Fruit fly (Drosophila melanogaster) whole organism, adult: ENCODE data around the gene Kaz.
A peak's percentile ranks its signal among the peaks of the same experiment; 100 is the strongest.

Source experiments
- CG11617 ChIP-seq: fragments of 200-800 bp; sonication (Bioruptor generic); optimal IDR thresholded peaks from 2 replicates; lab custom pipeline; 2017; ENCODE audit warnings: mild to moderate bottlenecking, missing biosample characterization, missing genetic modification reagents, missing genetic modification characterization
- CG12768 ChIP-seq: fragments of 200-800 bp; sonication (Bioruptor generic); optimal IDR thresholded peaks from 2 replicates; lab custom pipeline; 2017; ENCODE audit warnings: missing biosample characterization, missing genetic modification characterization, mild to moderate bottlenecking, moderate library complexity, missing genetic modification reagents
- CG14711 ChIP-seq: fragments of 200-800 bp; sonication (Bioruptor generic); optimal IDR thresholded peaks from 2 replicates; lab custom pipeline; 2018; ENCODE audit warnings: missing biosample characterization, mild to moderate bottlenecking, missing genetic modification characterization, moderate library complexity
- CG1620 ChIP-seq: fragments of 200-800 bp; sonication (Bioruptor generic); optimal IDR thresholded peaks from 2 replicates; lab custom pipeline; 2016; ENCODE audit warnings: missing biosample characterization, missing genetic modification characterization
- CG33017 ChIP-seq: fragments of 200-800 bp; sonication (Bioruptor generic); optimal IDR thresholded peaks from 2 replicates; lab custom pipeline; 2018; ENCODE audit warnings: missing biosample characterization, mild to moderate bottlenecking, missing genetic modification characterization, moderate library complexity
- CG5204 ChIP-seq: fragments of 200-800 bp; sonication (Bioruptor generic); optimal IDR thresholded peaks from 2 replicates; lab custom pipeline; 2016; ENCODE audit warnings: missing biosample characterization, missing genetic modification characterization
- CG7045 ChIP-seq: fragments of 200-800 bp; sonication (Bioruptor generic); optimal IDR thresholded peaks from 2 replicates; lab custom pipeline; 2017; ENCODE audit warnings: missing biosample characterization, mild to moderate bottlenecking, missing genetic modification characterization
- CG7101 ChIP-seq: fragments of 200-800 bp; sonication (Bioruptor generic); optimal IDR thresholded peaks from 2 replicates; lab custom pipeline; 2018; ENCODE audit warnings: missing biosample characterization, mild to moderate bottlenecking, missing genetic modification characterization, moderate library complexity
- Clk ChIP-seq: fragments of 200-800 bp; sonication (Bioruptor generic); optimal IDR thresholded peaks from 2 replicates; lab custom pipeline; 2017; ENCODE audit warnings: missing biosample characterization, missing genetic modification characterization
- Crg-1 ChIP-seq: fragments of 200-800 bp; sonication (Bioruptor generic); optimal IDR thresholded peaks from 2 replicates; lab custom pipeline; 2016; ENCODE audit warnings: missing biosample characterization, missing genetic modification characterization
- Hr96 ChIP-seq: fragments of 200-800 bp; sonication (Bioruptor generic); optimal IDR thresholded peaks from 2 replicates; lab custom pipeline; 2016; ENCODE audit warnings: missing biosample characterization, missing genetic modification characterization
- Mnt ChIP-seq: fragments of 200-800 bp; sonication (Bioruptor generic); optimal IDR thresholded peaks from 2 replicates; lab custom pipeline; 2016; ENCODE audit warnings: missing biosample characterization, mild to moderate bottlenecking, missing genetic modification characterization
- bab1 ChIP-seq: fragments of 200-800 bp; sonication (Bioruptor generic); optimal IDR thresholded peaks from 3 replicates; lab custom pipeline; 2019; ENCODE audit warnings: missing biosample characterization, mild to moderate bottlenecking, missing genetic modification characterization, moderate library complexity
- cic ChIP-seq: fragments of 200-800 bp; sonication (Bioruptor generic); optimal IDR thresholded peaks from 2 replicates; lab custom pipeline; 2017; ENCODE audit warnings: missing biosample characterization, mild to moderate bottlenecking, missing genetic modification characterization, moderate library complexity
- cnc ChIP-seq, 2 experiments: fragments of >200 bp; optimal IDR thresholded peaks; 2 replicates each; lab custom pipeline; 2017
- kay ChIP-seq: fragments of 200-800 bp; sonication (Bioruptor generic); peaks from one replicate; lab custom pipeline; 2016; ENCODE audit warnings: missing biosample characterization, missing genetic modification characterization, borderline replicate concordance
- ovo ChIP-seq: fragments of 200-800 bp; sonication (Bioruptor generic); optimal IDR thresholded peaks from 2 replicates; lab custom pipeline; 2016; ENCODE audit warnings: missing biosample characterization, missing genetic modification characterization
- pad ChIP-seq: fragments of 200-800 bp; sonication (Bioruptor generic); optimal IDR thresholded peaks from 3 replicates; lab custom pipeline; 2017; ENCODE audit warnings: missing biosample characterization, missing genetic modification characterization, mild to moderate bottlenecking, moderate library complexity, missing genetic modification reagents
- tj ChIP-seq: fragments of 200-800 bp; sonication (Bioruptor generic); optimal IDR thresholded peaks from 3 replicates; lab custom pipeline; 2017; ENCODE audit warnings: missing biosample characterization, mild to moderate bottlenecking, missing genetic modification characterization, moderate library complexity
- toe ChIP-seq: fragments of 200-800 bp; sonication (Bioruptor generic); optimal IDR thresholded peaks from 2 replicates; lab custom pipeline; 2016; ENCODE audit warnings: missing biosample characterization, missing genetic modification characterization

Gene Kaz

DNA sequence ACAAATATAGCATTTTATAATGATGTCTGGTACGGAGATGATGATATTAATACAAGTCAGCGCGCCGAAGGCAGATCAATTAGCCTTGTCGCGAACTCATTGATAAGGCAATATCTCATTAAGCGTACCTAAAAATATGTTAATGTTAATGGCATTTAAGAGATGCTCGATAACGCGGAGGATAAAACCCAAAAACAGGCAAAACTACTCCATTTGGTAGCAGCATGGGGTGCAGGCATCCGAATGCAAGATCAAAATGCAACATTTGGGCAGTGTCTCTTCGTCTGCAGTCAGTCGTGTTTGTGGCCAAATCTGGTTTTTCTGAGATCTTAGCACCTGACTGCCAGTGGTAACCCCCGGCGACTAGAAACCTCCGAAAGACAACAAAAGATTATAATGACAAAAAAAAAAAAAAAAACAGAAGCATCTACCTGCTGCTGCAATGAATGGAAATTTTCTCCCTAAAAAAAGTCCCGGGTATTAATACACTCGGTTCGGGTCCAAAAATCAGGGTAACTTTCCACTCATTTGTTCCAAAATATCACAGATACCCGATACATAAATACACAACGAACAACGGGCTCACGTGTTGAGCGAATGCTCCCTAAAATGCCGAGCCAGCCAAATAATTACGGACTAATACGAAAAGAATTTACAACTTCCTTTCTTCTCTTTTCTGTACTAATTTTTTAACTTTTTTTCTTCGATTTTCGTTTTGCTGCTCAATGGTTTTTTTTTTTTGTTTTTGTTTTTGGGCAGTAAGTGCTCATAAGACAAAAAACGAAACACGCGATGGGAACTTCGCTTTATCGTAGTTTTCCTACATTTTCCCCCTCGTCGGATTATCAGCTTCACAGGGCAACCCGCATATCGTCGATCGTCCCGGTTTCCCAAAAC is 16.4 kb upstream of the Kaz start:
- TF ChIP-seq CG7101 (no peak), tj (GFP tag; lab: Kevin White, UChicago) (peak; percentile 84), CG11617 (GFP tag; lab: Kevin White, UChicago) (no peak), bab1 (GFP tag; lab: Kevin White, UChicago) (no peak), CG33017 (tag; lab: Kevin White, UChicago) (no peak), Hr96 (GFP tag; lab: Kevin White, UChicago) (no peak), Crg-1 (no peak), CG7045 (no peak), CG12768 (no peak)

DNA sequence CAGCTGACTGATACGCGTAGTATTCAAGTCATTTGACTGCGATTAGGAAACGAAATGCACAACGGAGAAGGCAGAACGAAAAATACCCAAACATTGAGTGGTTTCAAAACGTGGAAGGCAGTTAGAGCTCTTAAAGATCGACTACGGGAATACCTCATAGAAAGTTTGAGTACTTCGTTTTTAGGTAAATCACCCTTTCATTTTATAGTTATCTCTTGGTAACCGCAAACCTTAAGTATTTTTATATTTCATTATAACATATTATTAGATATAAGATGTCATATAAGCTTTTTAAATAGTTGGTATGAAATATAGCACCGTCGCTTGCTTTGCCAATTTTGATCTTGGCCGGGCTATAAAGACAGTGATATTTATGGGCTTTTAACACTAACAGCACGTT is 15.4 kb upstream of the Kaz start:
- no peak for TF ChIP-seq CG1620
- no peak for TF ChIP-seq CG33017 (tag; lab: Kevin White, UChicago)
- TF ChIP-seq Clk (GFP tag; lab: Kevin White, UChicago) = no peak
- no peak for TF ChIP-seq tj (GFP tag; lab: Kevin White, UChicago)
- no peak for TF ChIP-seq CG11617 (GFP tag; lab: Kevin White, UChicago)
- TF ChIP-seq CG14711 = no peak
- no peak for TF ChIP-seq cnc (optimal IDR thresholded peaks at IDR 0.05; lab: Kevin White, UChicago)
- no peak for TF ChIP-seq ovo (GFP tag; lab: Kevin White, UChicago)
- TF ChIP-seq toe (GFP tag; lab: Kevin White, UChicago) = no peak
- TF ChIP-seq Crg-1 = no peak
- TF ChIP-seq pad (GFP tag; lab: Kevin White, UChicago) = no peak
- TF ChIP-seq CG12768 = no peak
- no peak for TF ChIP-seq CG7101
- no peak for TF ChIP-seq kay (GFP tag; lab: Kevin White, UChicago)
- no peak for TF ChIP-seq CG7045
- no peak for TF ChIP-seq Mnt (GFP tag; lab: Kevin White, UChicago)

DNA sequence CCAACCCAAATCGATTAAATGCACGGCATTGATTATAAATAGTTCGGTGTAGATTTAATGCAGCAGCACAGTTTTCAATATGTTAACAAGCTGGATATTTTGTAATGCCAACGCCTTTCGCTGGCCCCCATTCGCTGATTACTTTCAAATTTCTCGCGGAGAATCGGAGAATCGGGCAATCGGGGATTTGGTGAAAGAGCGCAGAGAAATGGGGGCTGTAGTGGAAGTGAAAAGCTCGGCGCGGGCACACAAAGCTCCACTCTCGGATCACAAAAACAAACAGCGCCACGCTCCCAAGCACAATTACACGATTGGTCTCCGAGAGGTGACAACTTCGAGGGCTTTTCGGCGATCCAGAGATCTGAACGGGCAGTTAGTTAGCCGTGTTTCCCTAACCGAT is 11.9 kb upstream of the Kaz start, which contains the start of gene Esp:
TSS of gene Esp (plus strand) at position 301 of the 400 bp plus-strand sequence.
- TF ChIP-seq CG5204 (GFP tag; lab: Kevin White, UChicago) (no peak), CG1620 (no peak), kay (GFP tag; lab: Kevin White, UChicago) (no peak), Clk (GFP tag; lab: Kevin White, UChicago) (no peak), bab1 (GFP tag; lab: Kevin White, UChicago) (no peak), Crg-1 (no peak), CG7045 (no peak), CG14711 (no peak), Hr96 (GFP tag; lab: Kevin White, UChicago) (no peak)

DNA sequence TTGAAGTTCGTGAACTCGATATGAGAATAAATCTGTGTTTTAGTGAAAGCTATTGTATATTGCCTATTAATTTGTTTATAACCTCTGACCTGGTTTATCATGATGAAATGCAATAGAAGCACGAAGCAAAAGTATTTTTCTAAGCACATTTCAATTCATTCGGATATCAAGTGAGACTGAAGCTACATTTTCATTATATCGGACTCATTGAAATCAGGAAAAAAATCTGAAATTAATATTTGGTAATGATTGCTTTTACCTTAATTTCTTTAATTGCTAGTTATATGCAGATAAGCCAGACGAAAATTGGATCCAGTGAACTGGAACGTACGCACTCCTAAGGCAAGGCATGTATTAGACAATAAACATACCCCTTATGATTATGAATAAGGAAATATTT is 11.3 kb upstream of the Kaz start, which contains the start of gene CG33658:
TSS of gene CG33658 (minus strand) at position 101 of the 400 bp plus-strand sequence.
- TF ChIP-seq pad (GFP tag; lab: Kevin White, UChicago) (no peak), cic (no peak)

DNA sequence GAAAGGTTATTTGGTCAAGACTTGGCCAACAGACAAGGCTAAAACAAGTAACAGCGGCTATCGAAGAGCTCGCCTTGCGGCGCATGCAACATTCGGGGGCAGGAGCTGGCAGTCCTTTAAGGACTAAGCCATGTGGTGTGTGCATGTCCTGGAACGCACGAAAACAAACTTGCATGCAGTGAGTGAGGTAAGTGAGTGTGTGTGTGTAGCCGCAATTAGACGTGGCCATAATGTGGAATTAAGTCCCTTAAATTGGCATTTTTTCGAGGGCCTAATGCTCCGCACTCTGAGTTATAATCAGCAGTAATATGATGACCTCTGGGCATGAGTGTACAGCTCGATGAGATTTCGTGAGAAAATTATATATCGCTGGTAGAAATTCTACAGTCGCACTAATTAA is 3.9 kb upstream of the Kaz start, which contains the start of gene sosie:
TSS of gene sosie (plus strand) at position 301 of the 400 bp plus-strand sequence.
- no peak for TF ChIP-seq CG33017 (tag; lab: Kevin White, UChicago)
- no peak for TF ChIP-seq bab1 (GFP tag; lab: Kevin White, UChicago)
- no peak for TF ChIP-seq CG7101
- TF ChIP-seq Hr96 (GFP tag; lab: Kevin White, UChicago) = no peak

DNA sequence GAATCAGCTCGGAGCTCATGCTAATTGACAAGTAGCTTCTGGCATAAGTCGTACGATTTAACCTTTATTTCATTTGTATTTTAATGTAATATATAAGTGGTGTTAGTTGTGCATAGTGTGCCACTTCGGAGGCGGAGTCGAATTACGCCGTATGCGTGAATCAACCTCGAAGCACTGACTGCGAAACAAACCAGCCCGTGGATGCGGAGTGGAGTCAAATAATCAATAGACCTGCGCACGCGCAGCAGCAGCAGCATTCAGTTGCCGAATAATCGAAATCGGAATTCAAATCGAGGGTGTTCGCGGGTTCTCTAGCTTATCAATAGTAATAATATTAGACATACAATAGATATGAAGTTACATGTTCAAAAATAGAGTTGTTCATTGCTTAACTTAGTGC is 1.5 kb downstream of the Kaz start, which contains the start of gene RabX4:
TSS of gene RabX4 (minus strand) at position 176 of the 400 bp plus-strand sequence.
- peak; percentile 35 for TF ChIP-seq kay (GFP tag; lab: Kevin White, UChicago)
- TF ChIP-seq CG12768 = no peak

DNA sequence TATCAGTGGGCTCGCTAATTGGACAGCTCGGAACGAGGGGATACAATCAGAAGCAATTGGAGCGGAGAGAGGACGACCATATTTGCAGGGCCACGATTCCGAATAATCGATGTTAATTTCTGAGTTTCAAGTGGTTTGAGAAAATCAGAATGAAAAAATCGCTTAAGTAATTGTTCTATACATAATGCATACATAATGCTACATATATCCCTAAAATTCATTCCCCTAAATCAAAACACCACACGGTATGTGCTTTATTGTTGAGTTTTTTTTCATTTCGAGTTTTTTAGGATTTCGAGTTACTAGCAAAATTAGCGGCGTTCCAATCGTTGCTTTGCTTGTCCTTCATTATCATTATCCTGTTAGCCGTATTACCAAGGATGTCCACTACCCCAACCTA is 4.2 kb downstream of the Kaz start, which contains the start of gene niki:
TSS of gene niki (minus strand) at position 101 of the 400 bp plus-strand sequence.
- TF ChIP-seq pad (GFP tag; lab: Kevin White, UChicago) (no peak), CG14711 (no peak), CG11617 (GFP tag; lab: Kevin White, UChicago) (no peak), CG1620 (no peak), CG12768 (no peak), Clk (GFP tag; lab: Kevin White, UChicago) (no peak), CG33017 (tag; lab: Kevin White, UChicago) (no peak), CG7045 (no peak)

DNA sequence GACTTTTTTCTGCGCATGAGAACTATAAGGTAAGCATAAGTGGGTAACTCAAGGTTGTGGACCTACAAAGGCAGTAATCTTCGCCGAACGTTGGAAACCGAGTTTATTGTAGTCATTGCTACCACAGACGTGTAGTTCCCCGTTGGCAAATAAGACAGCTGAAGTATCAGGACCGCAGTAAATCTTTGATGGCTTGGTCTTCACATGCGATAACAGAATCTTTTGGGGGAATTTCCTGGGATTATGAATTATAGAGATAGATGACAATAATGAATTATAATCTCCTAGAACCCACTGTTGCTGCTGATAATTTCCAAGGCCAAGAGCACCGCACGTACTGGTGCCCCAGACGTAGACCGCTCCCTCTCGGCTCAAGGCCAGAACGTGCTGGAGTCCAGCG is 6.7 kb downstream of the Kaz start:
- TF ChIP-seq CG1620 = no peak
- no peak for TF ChIP-seq kay (GFP tag; lab: Kevin White, UChicago)
- no peak for TF ChIP-seq pad (GFP tag; lab: Kevin White, UChicago)
- no peak for TF ChIP-seq Crg-1
- no peak for TF ChIP-seq CG7101
- no peak for TF ChIP-seq CG5204 (GFP tag; lab: Kevin White, UChicago)
- no peak for TF ChIP-seq CG33017 (tag; lab: Kevin White, UChicago)
- no peak for TF ChIP-seq bab1 (GFP tag; lab: Kevin White, UChicago)
- TF ChIP-seq tj (GFP tag; lab: Kevin White, UChicago) = no peak
- no peak for TF ChIP-seq CG11617 (GFP tag; lab: Kevin White, UChicago)
- no peak for TF ChIP-seq cic
- no peak for TF ChIP-seq CG14711
- no peak for TF ChIP-seq Hr96 (GFP tag; lab: Kevin White, UChicago)
- no peak for TF ChIP-seq CG7045
- no peak for TF ChIP-seq CG12768
